Worm (Caenorhabditis elegans) whole organism, young adult: ENCODE measurements around the gene col-91.

ENCODE experiments used
- F37B4.10 ChIP-seq: fragments of 200-800 bp; sonication (Bioruptor generic); IDR thresholded peaks from 2 replicates; pipeline ENCODE4 v1.3.6; 2022; ENCODE audit warnings: missing genetic modification characterization, missing compliant biosample characterization
- Y95B8A.8 ChIP-seq: fragments of 200-800 bp; sonication (Bioruptor generic); IDR thresholded peaks from 2 replicates; pipeline ENCODE4 v1.3.6; 2022; ENCODE audit warnings: missing genetic modification reagents, missing genetic modification characterization, missing compliant biosample characterization
- athp-1 ChIP-seq: sonication (generic microtip); optimal IDR thresholded peaks from 2 replicates; lab custom pipeline; 2017; ENCODE audit warnings: mild to moderate bottlenecking, missing genetic modification characterization, missing compliant biosample characterization
- attf-5 ChIP-seq: fragments of 200-800 bp; sonication (Bioruptor generic); optimal IDR thresholded peaks from 2 replicates; lab custom pipeline; 2018; ENCODE audit warnings: mild to moderate bottlenecking, missing genetic modification characterization, missing compliant biosample characterization
- ceh-40 ChIP-seq: fragments of 200-800 bp; sonication (Bioruptor generic); IDR thresholded peaks from 2 replicates; pipeline ENCODE4 v1.3.6; 2022; ENCODE audit warnings: missing genetic modification characterization, missing compliant biosample characterization
- ceh-79 ChIP-seq: sonication (generic microtip); optimal IDR thresholded peaks from 2 replicates; lab custom pipeline; 2017; ENCODE audit warnings: mild to moderate bottlenecking, missing genetic modification characterization, missing compliant biosample characterization
- efl-1 ChIP-seq: fragments of 150-350 bp; optimal IDR thresholded peaks from 2 replicates; lab custom pipeline; 2014; ENCODE audit warnings: missing biosample characterization, missing genetic modification reagents, missing genetic modification characterization
- let-526 ChIP-seq: fragments of 200-800 bp; sonication (Bioruptor generic); IDR thresholded peaks from 2 replicates; pipeline ENCODE4 v1.3.6; 2022; ENCODE audit warnings: missing genetic modification reagents, missing genetic modification characterization, missing compliant biosample characterization
- let-607 ChIP-seq, 2 experiments: fragments of 200-800 bp in 1 of 2; sonication (Bioruptor generic) in 1 of 2; sonication (generic microtip) in 1 of 2; optimal IDR thresholded peaks; 2 replicates each; lab custom pipeline; 2016 to 2018; ENCODE audit warnings: mild to moderate bottlenecking in 2 of 2, missing compliant biosample characterization in 2 of 2, missing genetic modification characterization in 2 of 2, moderate library complexity in 2 of 2, missing genotype in 1 of 2
- lin-40 ChIP-seq: sonication (generic microtip); optimal IDR thresholded peaks from 2 replicates; lab custom pipeline; 2016; ENCODE audit warnings: missing genetic modification characterization, mild to moderate bottlenecking, missing compliant biosample characterization, missing genotype, missing genetic modification reagents
- unc-62 ChIP-seq: fragments of 150-350 bp; optimal IDR thresholded peaks from 2 replicates; lab custom pipeline; 2014; ENCODE audit warnings: missing biosample characterization, missing genetic modification reagents, missing genetic modification characterization

DNA sequence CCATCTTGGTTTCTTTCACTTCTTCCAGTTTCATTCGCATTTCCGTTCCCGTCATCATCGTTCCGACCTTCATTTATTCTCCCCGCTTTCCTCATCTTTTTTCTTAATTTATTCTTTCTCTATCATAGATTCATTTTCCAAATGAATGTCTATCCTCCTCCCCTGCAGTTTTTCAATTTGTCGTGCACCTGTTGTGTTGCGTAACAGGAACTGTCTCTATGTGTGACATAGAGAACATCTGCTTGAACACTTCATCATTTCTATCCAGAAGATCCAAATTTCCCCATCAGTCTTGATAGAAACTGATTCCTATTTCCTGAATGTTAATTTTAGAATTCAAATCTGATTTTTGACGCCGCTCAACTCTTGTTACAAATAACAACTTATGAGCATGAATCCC, 20.1 kb upstream of the col-91 start:
- TF ChIP-seq efl-1 (GFP tag; lab: Kevin White, UChicago) (no peak), lin-40 (tag; lab: Kevin White, UChicago) (no peak), let-607 (tag; optimal IDR thresholded peaks at IDR 0.05; lab: Kevin White, UChicago) (no peak), ceh-40 (GFP tag; lab: Robert Waterston, UW) (no peak), athp-1 (tag; lab: Kevin White, UChicago) (no peak), let-526 (GFP tag; lab: Robert Waterston, UW) (no peak), ceh-79 (tag; lab: Kevin White, UChicago) (no peak), Y95B8A.8 (GFP tag; lab: Robert Waterston, UW) (no peak), unc-62 (GFP tag; lab: Kevin White, UChicago) (no peak), F37B4.10 (GFP tag; lab: Robert Waterston, UW) (no peak), attf-5 (no peak)
